Fruit fly (Drosophila melanogaster) whole organism, embryonic: Measurements from ENCODE around the gene UbcE2H.

ENCODE experiments used
- B-H1 ChIP-seq: fragments of 200-800 bp; sonication (Bioruptor generic); IDR thresholded peaks from 3 replicates; pipeline ENCODE4 v1.3.6; 2022; ENCODE audit warnings: missing biosample characterization, missing genetic modification characterization
- BEAF-32 ChIP-seq: fragments of 200-800 bp; sonication (Bioruptor generic); optimal IDR thresholded peaks from 3 replicates; lab custom pipeline; 2017; ENCODE audit warnings: missing biosample characterization, missing genetic modification characterization, mild to moderate bottlenecking, moderate library complexity, missing genetic modification reagents
- CG1024 ChIP-seq: fragments of 200-800 bp; sonication (Bioruptor generic); IDR thresholded peaks from 2 replicates; pipeline ENCODE4 v1.3.6; 2022; ENCODE audit warnings: missing biosample characterization, missing genetic modification characterization
- CG10267 ChIP-seq: fragments of 200-800 bp; sonication (Bioruptor generic); optimal IDR thresholded peaks from 2 replicates; lab custom pipeline; 2018; ENCODE audit warnings: missing biosample characterization, mild to moderate bottlenecking, missing genetic modification characterization, moderate library complexity
- CG10654 ChIP-seq: fragments of 200-800 bp; sonication (Bioruptor generic); optimal IDR thresholded peaks from 2 replicates; lab custom pipeline; 2016; ENCODE audit warnings: missing biosample characterization, missing genetic modification characterization
- CG11247 ChIP-seq: fragments of 200-800 bp; sonication (Bioruptor generic); IDR thresholded peaks from 2 replicates; pipeline ENCODE4 v1.3.6; 2022; ENCODE audit warnings: missing biosample characterization, missing genetic modification characterization
- CG11398 ChIP-seq: fragments of 200-800 bp; sonication (Bioruptor generic); optimal IDR thresholded peaks from 2 replicates; lab custom pipeline; 2016; ENCODE audit warnings: missing biosample characterization, missing genetic modification characterization
- CG12155 ChIP-seq: fragments of 200-800 bp; sonication (Bioruptor generic); optimal IDR thresholded peaks from 3 replicates; lab custom pipeline; 2016; ENCODE audit warnings: missing biosample characterization, missing genetic modification characterization
- CG12659 ChIP-seq: fragments of 200-800 bp; sonication (Bioruptor generic); optimal IDR thresholded peaks from 3 replicates; lab custom pipeline; 2017; ENCODE audit warnings: mild to moderate bottlenecking, missing biosample characterization, missing genetic modification reagents, missing genetic modification characterization
- CG15696 ChIP-seq: fragments of 200-800 bp; sonication (Bioruptor generic); optimal IDR thresholded peaks from 2 replicates; lab custom pipeline; 2019; ENCODE audit warnings: missing biosample characterization, mild to moderate bottlenecking, missing genetic modification characterization, moderate library complexity
- CG1602 ChIP-seq: fragments of 200-800 bp; sonication (Bioruptor generic); optimal IDR thresholded peaks from 3 replicates; lab custom pipeline; 2016; ENCODE audit warnings: missing biosample characterization, missing genetic modification characterization
- CG17359 ChIP-seq: fragments of 200-800 bp; sonication (Bioruptor generic); optimal IDR thresholded peaks from 3 replicates; lab custom pipeline; 2018; ENCODE audit warnings: missing biosample characterization, mild to moderate bottlenecking, missing genetic modification characterization, moderate library complexity
- CG17385 ChIP-seq: fragments of 200-800 bp; sonication (Bioruptor generic); optimal IDR thresholded peaks from 3 replicates; lab custom pipeline; 2018; ENCODE audit warnings: missing biosample characterization, mild to moderate bottlenecking, missing genetic modification characterization
- CG30020 ChIP-seq: fragments of 200-800 bp; optimal IDR thresholded peaks from 2 replicates; lab custom pipeline; 2019; ENCODE audit warnings: missing biosample characterization, mild to moderate bottlenecking, missing genetic modification characterization, moderate library complexity
- CG31365 ChIP-seq: fragments of 200-800 bp; sonication (Bioruptor generic); optimal IDR thresholded peaks from 2 replicates; lab custom pipeline; 2018; ENCODE audit warnings: missing biosample characterization, mild to moderate bottlenecking, missing genetic modification characterization
- CG3407 ChIP-seq: fragments of 200-800 bp; sonication (Bioruptor generic); optimal IDR thresholded peaks from 2 replicates; lab custom pipeline; 2018; ENCODE audit warnings: missing biosample characterization, mild to moderate bottlenecking, missing genetic modification characterization
- CG7745 ChIP-seq: fragments of 200-800 bp; sonication (Bioruptor generic); optimal IDR thresholded peaks from 2 replicates; lab custom pipeline; 2018; ENCODE audit warnings: missing biosample characterization, mild to moderate bottlenecking, missing genetic modification characterization, moderate library complexity
- Dp ChIP-seq: fragments of 200-800 bp; sonication (Bioruptor generic); optimal IDR thresholded peaks from 2 replicates; lab custom pipeline; 2018; ENCODE audit warnings: missing biosample characterization, mild to moderate bottlenecking, missing genetic modification characterization, moderate library complexity
- Dref ChIP-seq: fragments of 200-800 bp; sonication (Bioruptor generic); IDR thresholded peaks from 2 replicates; pipeline ENCODE4 v1.3.6; 2022; ENCODE audit warnings: missing biosample characterization, missing genetic modification characterization
- E2f1 ChIP-seq: fragments of 200-800 bp; sonication (Bioruptor generic); IDR thresholded peaks from 2 replicates; pipeline ENCODE4 v1.3.6; 2022; ENCODE audit warnings: missing biosample characterization, missing genetic modification characterization
- E2f2 ChIP-seq: fragments of 200-800 bp; sonication (Bioruptor generic); IDR thresholded peaks from 2 replicates; pipeline ENCODE4 v1.3.6; 2022; ENCODE audit warnings: missing biosample characterization, missing genetic modification characterization
- Fer1 ChIP-seq: fragments of 200-800 bp; sonication (Bioruptor generic); optimal IDR thresholded peaks from 2 replicates; lab custom pipeline; 2017; ENCODE audit warnings: missing biosample characterization, mild to moderate bottlenecking, missing genetic modification characterization
- Gug ChIP-seq: fragments of 200-800 bp; sonication (Bioruptor generic); IDR thresholded peaks from 4 replicates; pipeline ENCODE4 v1.3.6; 2022; ENCODE audit warnings: missing biosample characterization, missing genetic modification characterization
- Lhr ChIP-seq: fragments of 200-800 bp; sonication (Bioruptor generic); optimal IDR thresholded peaks from 3 replicates; lab custom pipeline; 2017; ENCODE audit warnings: mild to moderate bottlenecking, missing biosample characterization, missing genetic modification reagents, missing genetic modification characterization
- Max ChIP-seq: fragments of 200-800 bp; sonication (Bioruptor generic); optimal IDR thresholded peaks from 2 replicates; lab custom pipeline; 2016; ENCODE audit warnings: missing biosample characterization, mild to moderate bottlenecking, missing genetic modification characterization
- Meics ChIP-seq: fragments of 200-800 bp; sonication (Bioruptor generic); optimal IDR thresholded peaks from 2 replicates; lab custom pipeline; 2017; ENCODE audit warnings: missing biosample characterization, mild to moderate bottlenecking, missing genetic modification characterization
- Mes4 ChIP-seq: fragments of 200-800 bp; sonication (Bioruptor generic); optimal IDR thresholded peaks from 2 replicates; lab custom pipeline; 2016; ENCODE audit warnings: missing biosample characterization, missing genetic modification characterization
- NC2α ChIP-seq: fragments of 200-800 bp; sonication (Bioruptor generic); optimal IDR thresholded peaks from 2 replicates; lab custom pipeline; 2016; ENCODE audit warnings: missing biosample characterization, missing genetic modification characterization
- NfI ChIP-seq: fragments of 200-800 bp; sonication (Bioruptor generic); optimal IDR thresholded peaks from 3 replicates; lab custom pipeline; 2018; ENCODE audit warnings: missing biosample characterization, mild to moderate bottlenecking, missing genetic modification characterization, moderate library complexity
- Pdp1 ChIP-seq, 2 experiments: fragments of 200-800 bp; sonication (Bioruptor generic); optimal IDR thresholded peaks; 3 replicates each; lab custom pipeline; 2016; ENCODE audit warnings: missing biosample characterization in 2 of 2, missing genetic modification characterization in 2 of 2, mild to moderate bottlenecking in 1 of 2, moderate library complexity in 1 of 2
- Vsx1 ChIP-seq: fragments of 200-800 bp; sonication (Bioruptor generic); optimal IDR thresholded peaks from 2 replicates; lab custom pipeline; 2017; ENCODE audit warnings: missing biosample characterization, mild to moderate bottlenecking, missing genetic modification characterization, missing genetic modification reagents
- ap ChIP-seq: fragments of 200-800 bp; sonication (Bioruptor generic); IDR thresholded peaks from 2 replicates; pipeline ENCODE4 v1.3.6; 2022; ENCODE audit warnings: missing biosample characterization, missing genetic modification characterization
- ara ChIP-seq: fragments of 200-800 bp; sonication (Bioruptor generic); IDR thresholded peaks from 2 replicates; pipeline ENCODE4 v1.3.6; 2022; ENCODE audit warnings: missing biosample characterization, missing genetic modification characterization
- croc ChIP-seq: fragments of 200-800 bp; sonication (Bioruptor generic); conservative IDR thresholded peaks from 3 replicates; pipeline ENCODE4 v1.3.6; 2022; ENCODE audit warnings: missing biosample characterization, missing genetic modification characterization
- dimm ChIP-seq: fragments of 200-800 bp; sonication (Bioruptor generic); IDR thresholded peaks from 2 replicates; pipeline ENCODE4 v1.3.6; 2022; ENCODE audit warnings: missing biosample characterization, missing genetic modification characterization
- dmrt99B ChIP-seq: fragments of 200-800 bp; sonication (Bioruptor generic); optimal IDR thresholded peaks from 2 replicates; lab custom pipeline; 2018; ENCODE audit warnings: missing biosample characterization, mild to moderate bottlenecking, missing genetic modification characterization, moderate library complexity
- ems ChIP-seq: fragments of 200-800 bp; sonication (Bioruptor generic); optimal IDR thresholded peaks from 3 replicates; lab custom pipeline; 2016; ENCODE audit warnings: missing biosample characterization, missing genetic modification characterization
- fd102C ChIP-seq: fragments of 200-800 bp; sonication (Bioruptor generic); optimal IDR thresholded peaks from 2 replicates; lab custom pipeline; 2018; ENCODE audit warnings: missing biosample characterization, mild to moderate bottlenecking, missing genetic modification characterization, moderate library complexity
- gce ChIP-seq: fragments of 200-800 bp; sonication (Bioruptor generic); IDR thresholded peaks from 3 replicates; pipeline ENCODE4 v1.3.6; 2022; ENCODE audit warnings: missing biosample characterization, missing genetic modification characterization
- inv ChIP-seq: fragments of 200-800 bp; sonication (Bioruptor generic); IDR thresholded peaks from 2 replicates; pipeline ENCODE4 v1.3.6; 2022; ENCODE audit warnings: missing biosample characterization, missing genetic modification characterization; ENCODE audit not compliant: partially characterized antibody
- jing ChIP-seq: fragments of 200-800 bp; sonication (Bioruptor generic); optimal IDR thresholded peaks from 2 replicates; lab custom pipeline; 2018; ENCODE audit warnings: missing biosample characterization, mild to moderate bottlenecking, missing genetic modification characterization
- jumu ChIP-seq: fragments of 200-800 bp; sonication (Bioruptor generic); optimal IDR thresholded peaks from 3 replicates; lab custom pipeline; 2016; ENCODE audit warnings: missing biosample characterization, missing genetic modification characterization
- nerfin-2 ChIP-seq: fragments of 200-800 bp; sonication (Bioruptor generic); IDR thresholded peaks from 2 replicates; pipeline ENCODE4 v1.3.6; 2022; ENCODE audit warnings: missing biosample characterization, missing genetic modification characterization; ENCODE audit not compliant: partially characterized antibody
- org-1 ChIP-seq: fragments of 200-800 bp; sonication (Bioruptor generic); optimal IDR thresholded peaks from 2 replicates; lab custom pipeline; 2017; ENCODE audit warnings: missing biosample characterization, missing genetic modification characterization
- pum ChIP-seq: fragments of 200-800 bp; sonication (Bioruptor generic); optimal IDR thresholded peaks from 2 replicates; lab custom pipeline; 2016; ENCODE audit warnings: missing biosample characterization, missing genetic modification characterization
- slou ChIP-seq: fragments of 200-800 bp; sonication (Bioruptor generic); optimal IDR thresholded peaks from 3 replicates; lab custom pipeline; 2016; ENCODE audit warnings: missing biosample characterization, missing genetic modification characterization
- sr ChIP-seq: fragments of 200-800 bp; sonication (Bioruptor generic); IDR thresholded peaks from 3 replicates; pipeline ENCODE4 v1.3.6; 2022; ENCODE audit warnings: missing biosample characterization, missing genetic modification characterization
- tgo ChIP-seq: fragments of 200-800 bp; sonication (Bioruptor generic); IDR thresholded peaks from 3 replicates; pipeline ENCODE4 v1.3.6; 2022; ENCODE audit warnings: missing biosample characterization, missing genetic modification characterization
- zen ChIP-seq: fragments of 200-800 bp; sonication (Bioruptor generic); optimal IDR thresholded peaks from 3 replicates; lab custom pipeline; 2018; ENCODE audit warnings: missing biosample characterization, mild to moderate bottlenecking, missing genetic modification characterization, moderate library complexity
- zfh2 ChIP-seq: fragments of 200-800 bp; sonication (Bioruptor generic); optimal IDR thresholded peaks from 2 replicates; lab custom pipeline; 2016; ENCODE audit warnings: missing biosample characterization, missing genetic modification characterization

The UbcE2H gene

DNA sequence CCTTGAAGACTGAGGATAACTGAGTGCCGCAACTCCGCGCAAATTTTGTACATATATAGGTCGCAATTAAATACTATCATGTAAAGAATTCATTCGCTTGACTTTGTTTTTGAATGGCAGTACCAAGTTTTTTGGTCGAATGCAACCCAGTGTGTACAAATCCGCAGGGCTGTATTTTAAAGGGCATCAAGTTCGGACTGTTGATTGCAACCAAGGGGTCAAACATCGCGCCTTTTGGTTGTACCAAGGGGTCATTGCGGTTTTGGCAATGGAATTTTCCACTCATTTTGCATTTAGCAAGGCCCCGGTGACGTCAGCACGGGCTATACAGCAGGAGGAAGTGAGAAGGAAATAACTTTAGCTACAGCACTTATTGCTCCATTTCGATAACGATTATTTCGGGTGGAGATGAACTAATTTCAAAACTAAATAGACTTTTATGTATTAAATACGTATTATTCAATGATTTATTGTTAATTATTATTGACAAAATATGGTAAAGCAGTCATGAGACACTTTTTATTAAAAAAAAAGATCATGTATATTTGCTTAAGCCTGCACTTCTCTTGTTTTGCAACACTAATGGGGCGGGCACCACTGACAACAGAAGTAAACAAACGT is 37.9 kb upstream of the UbcE2H start, which contains the start of gene CG10958 (continued):
- TF ChIP-seq CG17359 (tag; lab: Kevin White, UChicago) (peak; percentile 49), zen (no peak), Fer1 (peak; percentile 68), CG1024 (GFP tag; lab: Robert Waterston, UW) (no peak), Meics (GFP tag; lab: Kevin White, UChicago) (peak; percentile 62), sr (GFP tag; lab: Robert Waterston, UW) (no peak), ara (GFP tag; lab: Robert Waterston, UW) (peak; percentile 51), Dref (peak; percentile 59), E2f1 (GFP tag; lab: Robert Waterston, UW) (no peak), gce (GFP tag; lab: Robert Waterston, UW) (no peak), ap (GFP tag; lab: Robert Waterston, UW) (peak; percentile 39; the same call in 1 of the 2 replicates), Pdp1 (GFP tag; optimal IDR thresholded peaks at IDR 0.05; lab: Kevin White, UChicago) (peak; percentile 40 to 42), CG1602 (GFP tag; lab: Kevin White, UChicago) (peak; percentile 47), CG12659 (GFP tag; lab: Kevin White, UChicago) (peak; percentile 48), jing (GFP tag; lab: Kevin White, UChicago) (no peak), B-H1 (GFP tag; lab: Robert Waterston, UW) (peak; percentile 30; the same call in 1 of the 3 replicates), CG17385 (GFP tag; lab: Kevin White, UChicago) (peak; percentile 68), ems (GFP tag; lab: Kevin White, UChicago) (peak; percentile 45), CG3407 (GFP tag; lab: Kevin White, UChicago) (peak; percentile 20), NfI (GFP tag; lab: Kevin White, UChicago) (peak; percentile 43), dmrt99B (tag; lab: Kevin White, UChicago) (no peak), CG11247 (GFP tag; lab: Robert Waterston, UW) (peak; percentile 30), dimm (GFP tag; lab: Robert Waterston, UW) (no peak), E2f2 (GFP tag; lab: Robert Waterston, UW) (peak; percentile 55), slou (no peak), Lhr (GFP tag; lab: Kevin White, UChicago) (no peak), Dp (GFP tag; lab: Kevin White, UChicago) (peak; percentile 31), CG15696 (tag; lab: Kevin White, UChicago) (peak; percentile 35), nerfin-2 (GFP tag; lab: Robert Waterston, UW) (no peak), CG11398 (GFP tag; lab: Kevin White, UChicago) (no peak), NC2α (no peak), croc (GFP tag; lab: Robert Waterston, UW) (no peak), jumu (GFP tag; lab: Kevin White, UChicago) (no peak), pum (GFP tag; lab: Kevin White, UChicago) (peak; percentile 7), inv (GFP tag; lab: Robert Waterston, UW) (no peak), Gug (peak; percentile 44; the same call in 1 of the 4 replicates), CG7745 (tag; lab: Kevin White, UChicago) (no peak), CG12155 (peak; percentile 63), Vsx1 (GFP tag; lab: Kevin White, UChicago) (peak; percentile 10), Max (GFP tag; lab: Kevin White, UChicago) (peak; percentile 53), Mes4 (GFP tag; lab: Kevin White, UChicago) (no peak), org-1 (GFP tag; lab: Kevin White, UChicago) (no peak), BEAF-32 (GFP tag; lab: Kevin White, UChicago) (peak; percentile 39), tgo (GFP tag; lab: Robert Waterston, UW) (peak; percentile 64), CG10267 (peak; percentile 93), fd102C (GFP tag; lab: Kevin White, UChicago) (no peak), CG31365 (tag; lab: Kevin White, UChicago) (no peak), zfh2 (GFP tag; lab: Kevin White, UChicago) (peak; percentile 26), CG10654 (peak; percentile 54), CG30020 (tag; lab: Kevin White, UChicago) (peak; percentile 11)
